Fruit fly (Drosophila melanogaster) S2 (cell line): ENCODE data around the gene shf.

Source experiments
- CG8478 ChIP-seq: fragments of >200 bp; optimal IDR thresholded peaks from 2 replicates; lab custom pipeline; 2018
- CTCF ChIP-seq, 2 experiments: fragments of >200 bp; optimal IDR thresholded peaks; 2 replicates each; lab custom pipeline; 2018

- TF ChIP-seq CG8478 (lab: Kevin White, UChicago) (no peak), CTCF (optimal IDR thresholded peaks at IDR 0.05; lab: Kevin White, UChicago) (no peak)
These were observed 34.2 kb upstream of the shf start, which contains the start of gene iav for dm6 chrX:6813678-6814077.
